Fruit fly (Drosophila melanogaster) whole organism, prepupa: ENCODE measurements around the gene Epp.

ENCODE experiments used
- CG10669 ChIP-seq: fragments of 200-800 bp; sonication (Bioruptor generic); optimal IDR thresholded peaks from 3 replicates; lab custom pipeline; 2018; ENCODE audit warnings: missing biosample characterization, mild to moderate bottlenecking, missing genetic modification characterization, moderate library complexity
- CG11762 ChIP-seq: fragments of 200-800 bp; sonication (Bioruptor generic); optimal IDR thresholded peaks from 3 replicates; lab custom pipeline; 2016; ENCODE audit warnings: missing biosample characterization, missing genetic modification characterization; ENCODE audit not compliant: insufficient read depth
- CG16779 ChIP-seq: fragments of 200-800 bp; sonication (Bioruptor generic); optimal IDR thresholded peaks from 3 replicates; lab custom pipeline; 2017; ENCODE audit warnings: missing biosample characterization, mild to moderate bottlenecking, missing genetic modification characterization
- Eip78C ChIP-seq: fragments of 200-800 bp; sonication (Bioruptor generic); peaks from one replicate; lab custom pipeline; 2016; ENCODE audit warnings: missing biosample characterization, missing genetic modification characterization
- Eip93F ChIP-seq: fragments of 200-800 bp; sonication (Bioruptor generic); optimal IDR thresholded peaks from 2 replicates; lab custom pipeline; 2016; ENCODE audit warnings: missing biosample characterization, mild to moderate bottlenecking, missing genetic modification characterization
- Sox14 ChIP-seq: fragments of 200-800 bp; sonication (Bioruptor generic); optimal IDR thresholded peaks from 3 replicates; lab custom pipeline; 2016; ENCODE audit warnings: missing biosample characterization, missing genetic modification characterization
- achi ChIP-seq: fragments of 200-800 bp; sonication (Bioruptor generic); optimal IDR thresholded peaks from 3 replicates; lab custom pipeline; 2016; ENCODE audit warnings: missing biosample characterization, missing genetic modification characterization
- esn ChIP-seq: fragments of 200-800 bp; sonication (Bioruptor generic); optimal IDR thresholded peaks from 2 replicates; lab custom pipeline; 2016; ENCODE audit warnings: missing biosample characterization, mild to moderate bottlenecking, missing genetic modification characterization, moderate library complexity
- salr ChIP-seq, 2 experiments: fragments of 200-800 bp; sonication (Bioruptor generic); optimal IDR thresholded peaks; 3 replicates each; lab custom pipeline; 2016 to 2018; ENCODE audit warnings: missing biosample characterization in 2 of 2, missing genetic modification characterization in 2 of 2, mild to moderate bottlenecking in 1 of 2

DNA sequence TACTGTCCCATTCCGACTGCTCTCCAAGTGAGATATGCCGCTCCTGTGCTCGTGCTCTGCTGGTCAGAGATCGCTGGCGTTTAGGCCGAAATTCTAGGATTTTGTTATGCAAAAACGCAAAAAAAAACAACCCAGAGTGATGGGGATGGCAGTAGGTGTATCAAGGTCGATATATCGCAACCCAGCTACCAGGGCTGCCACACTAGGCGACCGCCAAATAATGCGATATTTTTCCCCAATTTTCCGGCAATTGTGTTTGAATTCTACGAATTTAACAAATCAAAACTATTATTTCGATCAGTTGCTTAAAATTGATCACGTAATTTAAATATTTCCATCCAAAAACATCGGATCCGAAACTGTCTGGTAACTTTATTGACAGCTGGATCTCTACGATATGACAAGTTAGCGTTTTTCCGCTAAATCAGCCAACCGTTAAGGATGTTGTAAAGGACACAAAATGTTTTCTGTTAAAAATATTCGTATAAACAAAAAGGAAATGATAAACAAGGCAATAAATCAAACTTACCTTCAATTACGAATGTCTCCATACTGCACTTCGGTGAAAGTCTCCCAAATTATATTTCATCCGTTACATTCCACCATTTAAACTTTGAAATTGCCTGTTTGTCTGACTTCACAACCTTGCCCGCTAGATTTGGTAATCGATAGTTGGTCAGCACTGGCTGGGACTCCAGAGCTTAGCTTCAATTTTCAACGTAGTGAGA, 45.0 kb upstream of the Epp start, which contains the start of gene spas:
- TF ChIP-seq achi (GFP tag; lab: Kevin White, UChicago) (peak; percentile 75), Eip93F (GFP tag; lab: Kevin White, UChicago) (no peak), CG10669 (GFP tag; lab: Kevin White, UChicago) (no peak), esn (GFP tag; lab: Kevin White, UChicago) (peak; percentile 75), salr (GFP tag; optimal IDR thresholded peaks at IDR 0.05; lab: Kevin White, UChicago) (peak in 1 of 2 experiments; percentile 46), Sox14 (GFP tag; lab: Kevin White, UChicago) (peak; percentile 67), Eip78C (GFP tag; lab: Kevin White, UChicago) (peak; percentile 85), CG16779 (tag; lab: Kevin White, UChicago) (no peak), CG11762 (GFP tag; lab: Kevin White, UChicago) (no peak)
